Worm (Caenorhabditis elegans) whole organism, mixed stage, embryonic: Measurements from ENCODE around the gene col-181.
A peak's percentile ranks its signal among the peaks of the same experiment; 100 is the strongest.

Experiments
- M03D4.4 ChIP-seq: sonication (generic microtip); optimal IDR thresholded peaks from 2 replicates; lab custom pipeline; 2017; ENCODE audit warnings: mild to moderate bottlenecking, missing genetic modification characterization, missing compliant biosample characterization
- bed-3 ChIP-seq: fragments of 200-800 bp; sonication (Bioruptor generic); optimal IDR thresholded peaks from 3 replicates; lab custom pipeline; 2018; ENCODE audit warnings: mild to moderate bottlenecking, missing genetic modification characterization, moderate library complexity, missing compliant biosample characterization
- blmp-1 ChIP-seq: fragments of 150-350 bp; optimal IDR thresholded peaks from 2 replicates; lab custom pipeline; 2014; ENCODE audit warnings: missing biosample characterization, missing genetic modification characterization
- ceh-43 ChIP-seq: fragments of 200-800 bp; sonication (Bioruptor generic); optimal IDR thresholded peaks from 2 replicates; lab custom pipeline; 2018; ENCODE audit warnings: mild to moderate bottlenecking, missing genetic modification characterization, moderate library complexity, missing compliant biosample characterization
- ceh-83 ChIP-seq: fragments of 200-800 bp; sonication (Bioruptor generic); optimal IDR thresholded peaks from 2 replicates; lab custom pipeline; 2018; ENCODE audit warnings: mild to moderate bottlenecking, missing genetic modification characterization, missing compliant biosample characterization
- ces-1 ChIP-seq: fragments of 150-350 bp; optimal IDR thresholded peaks from 2 replicates; lab custom pipeline; 2014; ENCODE audit warnings: missing biosample characterization, missing genetic modification reagents, missing genetic modification characterization
- cnd-1 ChIP-seq: fragments of 200-800 bp; sonication (Bioruptor generic); optimal IDR thresholded peaks from 2 replicates; lab custom pipeline; 2018; ENCODE audit warnings: mild to moderate bottlenecking, missing genetic modification characterization, missing compliant biosample characterization
- drap-1 ChIP-seq: fragments of 200-800 bp; sonication (Bioruptor generic); optimal IDR thresholded peaks from 3 replicates; lab custom pipeline; 2018; ENCODE audit warnings: mild to moderate bottlenecking, missing genetic modification characterization, missing compliant biosample characterization
- elt-3 ChIP-seq: fragments of 150-350 bp; optimal IDR thresholded peaks from 2 replicates; lab custom pipeline; 2014; ENCODE audit warnings: missing biosample characterization, missing genetic modification characterization
- flh-1 ChIP-seq: fragments of 200-800 bp; sonication (Bioruptor generic); optimal IDR thresholded peaks from 2 replicates; lab custom pipeline; 2018; ENCODE audit warnings: mild to moderate bottlenecking, missing genetic modification characterization, moderate library complexity, missing compliant biosample characterization
- ham-2 ChIP-seq: fragments of 200-800 bp; sonication (Bioruptor generic); optimal IDR thresholded peaks from 2 replicates; lab custom pipeline; 2018; ENCODE audit warnings: mild to moderate bottlenecking, missing genetic modification characterization, missing compliant biosample characterization
- hlh-1 ChIP-seq: fragments of 150-350 bp; optimal IDR thresholded peaks from 2 replicates; lab custom pipeline; 2014; ENCODE audit warnings: missing biosample characterization, missing genetic modification reagents, missing genetic modification characterization
- lin-13 ChIP-seq: fragments of 150-350 bp; optimal IDR thresholded peaks from 2 replicates; lab custom pipeline; 2014; ENCODE audit warnings: missing biosample characterization, missing genetic modification characterization
- lin-32 ChIP-seq: fragments of 200-800 bp; sonication (Bioruptor generic); optimal IDR thresholded peaks from 2 replicates; lab custom pipeline; 2018; ENCODE audit warnings: mild to moderate bottlenecking, missing genetic modification characterization, missing compliant biosample characterization
- lsy-2 ChIP-seq: fragments of 150-350 bp; optimal IDR thresholded peaks from 2 replicates; lab custom pipeline; 2014; ENCODE audit warnings: missing biosample characterization, missing genetic modification characterization
- mab-5 ChIP-seq: fragments of 150-350 bp; optimal IDR thresholded peaks from 2 replicates; lab custom pipeline; 2014; ENCODE audit warnings: missing biosample characterization, missing genetic modification characterization
- mep-1 ChIP-seq: fragments of 150-350 bp; optimal IDR thresholded peaks from 2 replicates; lab custom pipeline; 2017; ENCODE audit warnings: missing biosample characterization, missing genetic modification reagents, missing genetic modification characterization, inconsistent platforms
- nhr-12 ChIP-seq: fragments of 150-350 bp; optimal IDR thresholded peaks from 2 replicates; lab custom pipeline; 2014; ENCODE audit warnings: missing biosample characterization, missing genetic modification characterization
- nhr-2 ChIP-seq: fragments of 150-350 bp; optimal IDR thresholded peaks from 2 replicates; lab custom pipeline; 2014; ENCODE audit warnings: missing biosample characterization, missing genetic modification characterization
- nhr-237 ChIP-seq: fragments of 150-350 bp; optimal IDR thresholded peaks from 2 replicates; lab custom pipeline; 2014; ENCODE audit warnings: missing biosample characterization, missing genetic modification characterization
- nhr-28 ChIP-seq: fragments of 150-350 bp; optimal IDR thresholded peaks from 2 replicates; lab custom pipeline; 2014; ENCODE audit warnings: missing biosample characterization, missing genetic modification characterization
- nhr-76 ChIP-seq: sonication (generic microtip); optimal IDR thresholded peaks from 2 replicates; lab custom pipeline; 2017; ENCODE audit warnings: missing biosample characterization, missing genetic modification characterization
- snpc-4 ChIP-seq: fragments of 150-350 bp; optimal IDR thresholded peaks from 2 replicates; lab custom pipeline; 2014; ENCODE audit warnings: missing biosample characterization, missing genetic modification characterization
- sptf-1 ChIP-seq: sonication (generic microtip); optimal IDR thresholded peaks from 2 replicates; lab custom pipeline; 2017; ENCODE audit warnings: mild to moderate bottlenecking, missing genetic modification characterization, moderate library complexity, missing compliant biosample characterization
- tbx-8 ChIP-seq: fragments of 200-800 bp; sonication (Bioruptor generic); optimal IDR thresholded peaks from 2 replicates; lab custom pipeline; 2018; ENCODE audit warnings: mild to moderate bottlenecking, missing genetic modification characterization, moderate library complexity, missing compliant biosample characterization
- unc-39 ChIP-seq: fragments of 150-350 bp; optimal IDR thresholded peaks from 2 replicates; lab custom pipeline; 2014; ENCODE audit warnings: missing biosample characterization, missing genetic modification characterization
- unc-62 ChIP-seq: fragments of 150-350 bp; optimal IDR thresholded peaks from 2 replicates; lab custom pipeline; 2014; ENCODE audit warnings: missing biosample characterization, missing genetic modification reagents, missing genetic modification characterization
- zip-8 ChIP-seq: fragments of 150-350 bp; optimal IDR thresholded peaks from 2 replicates; lab custom pipeline; 2014; ENCODE audit warnings: missing biosample characterization, missing genetic modification characterization
- ztf-11 ChIP-seq: fragments of 150-350 bp; optimal IDR thresholded peaks from 2 replicates; lab custom pipeline; 2014; ENCODE audit warnings: missing biosample characterization, missing genetic modification characterization

Gene col-181

DNA sequence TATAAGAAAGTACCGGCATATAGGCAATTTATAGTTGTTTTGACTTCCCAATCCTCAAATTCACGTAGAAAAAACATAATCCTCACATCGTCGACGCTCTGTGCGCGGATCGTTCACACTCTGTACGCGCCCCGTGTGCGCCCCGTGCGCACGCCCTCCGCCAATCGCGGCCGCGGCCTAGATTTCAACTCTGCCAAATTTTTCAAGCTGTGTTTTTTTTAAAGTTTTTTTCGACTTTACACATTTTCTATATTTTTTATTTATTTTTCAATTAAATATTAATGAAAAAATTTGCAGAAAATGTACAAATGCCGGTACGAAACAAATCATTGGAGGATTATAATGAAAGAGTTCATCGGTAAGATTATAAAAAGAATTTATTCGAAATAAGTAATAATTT is 18.4 kb downstream of the col-181 start, which contains the start of gene T01H10.11:
Gene T01H10.11, plus strand, starts transcription at position 301 of the 400 bp plus-strand sequence.
- no peak for TF ChIP-seq nhr-237 (tag; lab: Kevin White, UChicago)
- no peak for TF ChIP-seq unc-62 (GFP tag; lab: Kevin White, UChicago)
- no peak for TF ChIP-seq mep-1
- TF ChIP-seq ceh-83 (GFP tag; lab: Kevin White, UChicago) = no peak
- TF ChIP-seq hlh-1 = no peak
- no peak for TF ChIP-seq ztf-11
- TF ChIP-seq drap-1 = no peak
- TF ChIP-seq elt-3 (tag; lab: Kevin White, UChicago) = no peak
- no peak for TF ChIP-seq blmp-1 (tag; lab: Kevin White, UChicago)
- TF ChIP-seq nhr-28 = no peak

DNA sequence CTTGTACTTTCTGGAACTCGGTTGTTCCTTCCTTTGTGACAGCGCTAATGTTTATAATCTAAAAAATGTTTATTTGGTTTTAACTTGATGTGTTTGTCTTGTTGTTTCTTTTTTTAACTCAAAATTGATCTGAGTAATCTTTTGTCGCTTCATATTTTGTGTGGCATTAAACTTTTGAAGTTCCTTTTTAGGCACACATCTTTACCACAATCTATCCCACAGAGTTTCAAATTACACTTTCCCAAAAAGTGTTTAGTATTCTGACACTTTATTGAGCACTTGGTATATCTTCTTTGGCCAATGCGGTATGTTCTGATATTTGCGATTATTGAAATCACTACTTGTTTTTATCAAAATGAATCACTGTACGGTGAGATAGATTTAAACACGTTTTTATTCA is 20.6 kb downstream of the col-181 start, which contains the start of gene lgc-18:
Gene lgc-18, plus strand, starts transcription at position 301 of the 400 bp plus-strand sequence.
- no peak for TF ChIP-seq cnd-1 (tag; lab: Kevin White, UChicago)
- TF ChIP-seq mep-1 = no peak
- no peak for TF ChIP-seq unc-62 (GFP tag; lab: Kevin White, UChicago)
- TF ChIP-seq hlh-1 = no peak
- no peak for TF ChIP-seq ztf-11
- TF ChIP-seq sptf-1 (tag; lab: Kevin White, UChicago) = no peak
- no peak for TF ChIP-seq M03D4.4
- no peak for TF ChIP-seq nhr-2 (tag; lab: Kevin White, UChicago)
- TF ChIP-seq flh-1 (GFP tag; lab: Kevin White, UChicago) = no peak
- TF ChIP-seq drap-1 = no peak
- TF ChIP-seq ces-1 (GFP tag; lab: Kevin White, UChicago) = no peak
- TF ChIP-seq ceh-43 (GFP tag; lab: Kevin White, UChicago) = no peak
- no peak for TF ChIP-seq snpc-4
- no peak for TF ChIP-seq unc-39 (tag; lab: Kevin White, UChicago)
- TF ChIP-seq nhr-12 = no peak
- no peak for TF ChIP-seq ham-2 (GFP tag; lab: Kevin White, UChicago)
- no peak for TF ChIP-seq nhr-237 (tag; lab: Kevin White, UChicago)
- TF ChIP-seq bed-3 (GFP tag; lab: Kevin White, UChicago) = no peak
- TF ChIP-seq zip-8 (tag; lab: Kevin White, UChicago) = no peak

DNA sequence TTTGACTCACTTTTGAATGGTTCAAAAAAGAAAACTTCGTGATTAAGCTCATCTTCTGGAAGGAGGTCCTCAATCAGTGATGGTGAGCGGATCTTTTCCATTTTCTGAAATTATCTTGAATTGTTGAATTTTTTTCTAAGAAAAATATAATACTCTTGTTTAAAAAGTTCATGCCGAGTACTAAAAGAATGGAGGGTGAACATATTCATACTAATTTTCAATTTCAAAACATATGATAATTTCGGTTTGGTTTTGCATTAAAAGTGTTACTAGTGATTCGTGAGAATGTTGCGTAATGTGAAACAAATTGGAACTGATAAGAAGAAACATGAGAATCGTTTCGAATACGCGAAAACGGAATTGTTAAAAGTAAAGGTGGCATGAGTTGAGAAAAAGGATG is 36.3 kb downstream of the col-181 start, which contains the start of gene lyst-1:
Gene lyst-1, minus strand, starts transcription at position 101 of the 400 bp plus-strand sequence.
- TF ChIP-seq ceh-83 (GFP tag; lab: Kevin White, UChicago) = no peak
- peak; percentile 10 for TF ChIP-seq zip-8 (tag; lab: Kevin White, UChicago)

DNA sequence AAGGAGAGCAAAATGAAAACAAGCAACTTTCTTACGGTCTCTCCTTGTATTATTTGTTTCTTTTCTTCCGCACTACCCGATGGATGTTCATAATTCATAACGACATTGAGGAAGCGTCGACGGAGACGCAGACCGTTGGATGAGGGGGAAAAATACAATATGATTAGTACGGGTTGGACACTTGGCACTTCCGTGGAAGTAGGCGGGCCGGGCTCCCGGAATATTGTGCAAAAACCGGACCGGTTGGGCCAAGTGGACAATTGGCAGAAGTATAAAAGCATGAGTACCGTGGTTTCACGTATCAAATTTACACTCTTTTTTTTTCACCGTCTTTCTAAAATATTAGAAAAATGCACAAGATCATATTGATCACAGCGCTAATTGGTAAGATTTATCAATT is 37.8 kb downstream of the col-181 start, which contains the start of gene M153.3:
Gene M153.3, plus strand, starts transcription at position 301 of the 400 bp plus-strand sequence.
- TF ChIP-seq lsy-2 = no peak
- no peak for TF ChIP-seq ceh-43 (GFP tag; lab: Kevin White, UChicago)
- TF ChIP-seq zip-8 (tag; lab: Kevin White, UChicago) = no peak
- no peak for TF ChIP-seq M03D4.4

DNA sequence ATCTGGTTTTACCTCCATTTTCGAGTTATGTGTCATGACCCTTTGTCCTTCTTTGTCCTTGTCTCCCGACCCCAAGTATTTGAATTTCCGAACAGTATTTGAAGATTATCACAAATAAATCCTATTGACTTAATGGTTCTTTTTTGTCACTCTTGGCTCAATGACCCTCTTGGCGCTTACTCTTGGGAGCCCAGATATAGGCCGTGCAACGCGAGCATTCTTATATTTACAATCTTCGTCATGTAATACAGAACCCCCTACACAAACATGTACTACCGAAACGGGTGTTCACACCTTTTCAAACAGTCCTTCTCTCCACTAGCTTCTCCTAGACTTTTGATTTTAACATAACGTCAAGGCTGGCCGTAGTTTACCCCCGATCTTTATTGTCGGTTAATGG is 39.0 kb downstream of the col-181 start, which contains the start of gene M153.5:
Gene M153.5, plus strand, starts transcription at position 301 of the 400 bp plus-strand sequence.
- TF ChIP-seq mab-5 (no peak), lin-13 (tag; lab: Kevin White, UChicago) (no peak), unc-62 (GFP tag; lab: Kevin White, UChicago) (no peak), blmp-1 (tag; lab: Kevin White, UChicago) (no peak)

DNA sequence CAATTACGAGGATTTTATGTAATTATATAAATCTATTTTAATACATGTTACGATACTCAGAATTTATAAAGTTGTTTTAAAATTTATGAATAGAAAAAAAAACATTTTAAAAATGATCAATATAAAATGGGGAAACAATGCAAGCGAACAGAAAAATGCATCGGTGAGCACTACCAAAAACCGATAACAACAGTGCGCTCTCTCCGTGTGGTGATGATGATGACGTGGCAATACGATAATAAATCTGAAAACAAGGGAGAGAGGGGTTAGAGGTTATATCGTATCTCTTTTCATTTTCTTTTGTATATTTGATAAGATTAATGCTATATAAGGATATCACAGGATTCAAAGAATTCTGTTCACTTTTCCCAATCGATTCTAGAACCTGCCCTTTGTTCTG is 41.2 kb downstream of the col-181 start:
- no peak for TF ChIP-seq nhr-76
- no peak for TF ChIP-seq zip-8 (tag; lab: Kevin White, UChicago)
- no peak for TF ChIP-seq mab-5
- TF ChIP-seq ham-2 (GFP tag; lab: Kevin White, UChicago) = no peak
- TF ChIP-seq nhr-237 (tag; lab: Kevin White, UChicago) = no peak
- TF ChIP-seq ceh-43 (GFP tag; lab: Kevin White, UChicago) = no peak
- no peak for TF ChIP-seq hlh-1
- TF ChIP-seq lsy-2 = no peak
- TF ChIP-seq nhr-12 = no peak
- no peak for TF ChIP-seq unc-39 (tag; lab: Kevin White, UChicago)
- TF ChIP-seq lin-32 = no peak
- TF ChIP-seq tbx-8 = no peak
- TF ChIP-seq M03D4.4 = no peak
